Worm (Caenorhabditis elegans) whole organism, L4 larva: Measurements from ENCODE around the gene D2089.8.

Experiments
- D1046.2 ChIP-seq: fragments of 200-800 bp; sonication (Bioruptor generic); IDR thresholded peaks from 2 replicates; pipeline ENCODE4 v1.3.6; 2022; ENCODE audit warnings: missing genetic modification characterization, missing compliant biosample characterization
- ceh-20 ChIP-seq: fragments of 200-800 bp; sonication (Bioruptor generic); IDR thresholded peaks from 2 replicates; pipeline ENCODE4 v1.3.6; 2022; ENCODE audit warnings: missing genetic modification reagents, missing genetic modification characterization, missing compliant biosample characterization
- fkh-10 ChIP-seq: fragments of 150-350 bp; optimal IDR thresholded peaks from 2 replicates; lab custom pipeline; 2014; ENCODE audit warnings: missing biosample characterization, missing genetic modification reagents, missing genetic modification characterization
- lin-15B ChIP-seq: fragments of 150-350 bp; sonication (generic microtip); optimal IDR thresholded peaks from 3 replicates; lab custom pipeline; 2014; ENCODE audit warnings: missing biosample characterization, missing genetic modification characterization
- mxl-2 ChIP-seq: fragments of 200-800 bp; sonication (Bioruptor generic); conservative IDR thresholded peaks from 2 replicates; pipeline ENCODE4 v1.3.6; 2022; ENCODE audit warnings: missing genetic modification reagents, missing genetic modification characterization, missing compliant biosample characterization
- nhr-11 ChIP-seq: fragments of 150-350 bp; optimal IDR thresholded peaks from 2 replicates; lab custom pipeline; 2014; ENCODE audit warnings: missing biosample characterization, missing genetic modification characterization
- nhr-28 ChIP-seq: fragments of 150-350 bp; optimal IDR thresholded peaks from 2 replicates; lab custom pipeline; 2014; ENCODE audit warnings: missing biosample characterization, missing genetic modification characterization
- snpc-4 ChIP-seq: fragments of 150-350 bp; optimal IDR thresholded peaks from 2 replicates; lab custom pipeline; 2014; ENCODE audit warnings: missing biosample characterization, missing genetic modification characterization

ce11 chrII:10643403-10643802 is 19.2 kb downstream of the D2089.8 start, which contains the start of gene M28.4:
- TF ChIP-seq fkh-10 (GFP tag; lab: Kevin White, UChicago) (no peak), nhr-28 (tag; lab: Kevin White, UChicago) (no peak), D1046.2 (GFP tag; lab: Robert Waterston, UW) (no peak), lin-15B (tag; lab: Kevin White, UChicago) (no peak), nhr-11 (tag; lab: Kevin White, UChicago) (no peak), snpc-4 (tag; lab: Kevin White, UChicago) (no peak), mxl-2 (GFP tag; lab: Robert Waterston, UW) (no peak), ceh-20 (GFP tag; lab: Robert Waterston, UW) (no peak)
